Worm (Caenorhabditis elegans): ENCODE measurements around the gene Y72A10A.1.

DNA sequence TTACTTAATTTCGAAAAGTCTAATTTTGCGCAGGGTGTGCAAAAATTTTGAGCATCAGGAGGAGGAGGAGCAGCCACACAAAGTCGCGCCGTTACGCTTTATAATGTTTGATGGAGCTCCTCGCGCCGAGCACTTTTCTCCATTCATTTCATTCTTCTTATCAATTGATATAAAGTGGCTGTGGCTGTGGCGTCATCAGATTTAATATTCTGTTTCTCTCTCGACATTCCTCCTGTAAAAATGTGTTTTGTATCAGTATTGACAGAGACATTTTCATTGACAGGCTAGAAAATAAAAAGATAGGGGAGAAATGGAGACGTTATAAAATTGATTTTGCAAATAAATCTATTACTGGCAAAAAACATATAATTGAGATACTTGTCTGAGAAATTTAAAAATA lies 8.9 kb downstream of the Y72A10A.1 start:
- TF ChIP-seq ama-1 (optimal IDR thresholded peaks at IDR 0.05) (no peak), ama-1 (GFP tag; optimal IDR thresholded peaks at IDR 0.05) (no peak), madf-8 (GFP tag; conservative IDR thresholded peaks at IDR 0.05) (no peak), unc-130 (GFP tag; optimal IDR thresholded peaks at IDR 0.05) (no peak), hsf-1 (GFP tag; IDR thresholded peaks at IDR 0.05) (no peak), unc-62 (GFP tag; optimal IDR thresholded peaks at IDR 0.05) (no peak), hmg-1.2 (GFP tag; IDR thresholded peaks at IDR 0.05) (no peak), rec-8 (tag; optimal IDR thresholded peaks at IDR 0.05) (no peak), aptf-3 (GFP tag; IDR thresholded peaks at IDR 0.05) (no peak), cebp-2 (GFP tag; IDR thresholded peaks at IDR 0.05) (no peak), B0019.2 (GFP tag; conservative IDR thresholded peaks at IDR 0.05) (no peak), nhr-80 (tag; optimal IDR thresholded peaks at IDR 0.05) (peak; percentile 88), nhr-179 (tag; optimal IDR thresholded peaks at IDR 0.05) (no peak)
